Fruit fly (Drosophila melanogaster) whole organism, embryonic: ENCODE results near the gene CG43750.

Source experiments
- Adf1 ChIP-seq: fragments of 200-800 bp; sonication (Bioruptor generic); IDR thresholded peaks from 2 replicates; pipeline ENCODE4 v1.3.6; 2022; ENCODE audit warnings: missing biosample characterization, missing genetic modification characterization
- Aef1 ChIP-seq: fragments of 200-800 bp; sonication (Bioruptor generic); IDR thresholded peaks from 3 replicates; pipeline ENCODE4 v1.3.6; 2022; ENCODE audit warnings: missing biosample characterization, missing genetic modification characterization
- B-H1 ChIP-seq: fragments of 200-800 bp; sonication (Bioruptor generic); IDR thresholded peaks from 3 replicates; pipeline ENCODE4 v1.3.6; 2022; ENCODE audit warnings: missing biosample characterization, missing genetic modification characterization
- CG10543 ChIP-seq: fragments of 200-800 bp; sonication (Bioruptor generic); optimal IDR thresholded peaks from 3 replicates; lab custom pipeline; 2017; ENCODE audit warnings: missing biosample characterization, mild to moderate bottlenecking, missing genetic modification characterization, moderate library complexity
- CG11695 ChIP-seq: fragments of 200-800 bp; sonication (Bioruptor generic); IDR thresholded peaks from 3 replicates; pipeline ENCODE4 v1.3.6; 2022; ENCODE audit warnings: missing biosample characterization, missing genetic modification characterization
- CG11723 ChIP-seq: fragments of 200-800 bp; sonication (Bioruptor generic); optimal IDR thresholded peaks from 2 replicates; lab custom pipeline; 2017; ENCODE audit warnings: missing biosample characterization, mild to moderate bottlenecking, missing genetic modification characterization
- CG12769 ChIP-seq: fragments of 200-800 bp; sonication (Bioruptor generic); optimal IDR thresholded peaks from 2 replicates; lab custom pipeline; 2019; ENCODE audit warnings: missing biosample characterization, mild to moderate bottlenecking, missing genetic modification characterization, moderate library complexity
- CG13894 ChIP-seq: fragments of 200-800 bp; sonication (Bioruptor generic); optimal IDR thresholded peaks from 3 replicates; lab custom pipeline; 2018; ENCODE audit warnings: missing biosample characterization, mild to moderate bottlenecking, missing genetic modification characterization, moderate library complexity
- CG1602 ChIP-seq: fragments of 200-800 bp; sonication (Bioruptor generic); optimal IDR thresholded peaks from 3 replicates; lab custom pipeline; 2016; ENCODE audit warnings: missing biosample characterization, missing genetic modification characterization
- CG33213 ChIP-seq: fragments of 200-800 bp; sonication (Bioruptor generic); optimal IDR thresholded peaks from 3 replicates; lab custom pipeline; 2016; ENCODE audit warnings: missing biosample characterization, missing genetic modification characterization
- CG42726 ChIP-seq: fragments of 200-800 bp; sonication (Bioruptor generic); IDR thresholded peaks from 2 replicates; pipeline ENCODE4 v1.3.6; 2022; ENCODE audit warnings: missing biosample characterization, missing genetic modification characterization; ENCODE audit not compliant: partially characterized antibody
- CG4282 ChIP-seq: fragments of 200-800 bp; sonication (Bioruptor generic); optimal IDR thresholded peaks from 2 replicates; lab custom pipeline; 2016; ENCODE audit warnings: missing biosample characterization, missing genetic modification characterization
- CG4707 ChIP-seq: fragments of 200-800 bp; sonication (Bioruptor generic); optimal IDR thresholded peaks from 2 replicates; lab custom pipeline; 2018; ENCODE audit warnings: missing biosample characterization, mild to moderate bottlenecking, missing genetic modification characterization, moderate library complexity
- CG6175 ChIP-seq: fragments of 200-800 bp; sonication (Bioruptor generic); IDR thresholded peaks from 3 replicates; pipeline ENCODE4 v1.3.6; 2022; ENCODE audit warnings: missing biosample characterization, missing genetic modification characterization
- CG6254 ChIP-seq: fragments of 200-800 bp; sonication (Bioruptor generic); optimal IDR thresholded peaks from 3 replicates; lab custom pipeline; 2017; ENCODE audit warnings: mild to moderate bottlenecking, missing biosample characterization, missing genetic modification reagents, missing genetic modification characterization
- CG6765 ChIP-seq: fragments of 200-800 bp; sonication (Bioruptor generic); optimal IDR thresholded peaks from 3 replicates; lab custom pipeline; 2017; ENCODE audit warnings: missing biosample characterization, mild to moderate bottlenecking, missing genetic modification characterization
- CG6854 ChIP-seq: fragments of 200-800 bp; sonication (Bioruptor generic); optimal IDR thresholded peaks from 3 replicates; lab custom pipeline; 2017; ENCODE audit warnings: missing biosample characterization, mild to moderate bottlenecking, missing genetic modification characterization
- CG8478 ChIP-seq: fragments of >200 bp; optimal IDR thresholded peaks from 2 replicates; lab custom pipeline; 2018
- CG8924 ChIP-seq: fragments of 200-800 bp; optimal IDR thresholded peaks from 3 replicates; lab custom pipeline; 2019; ENCODE audit warnings: missing biosample characterization, mild to moderate bottlenecking, missing genetic modification characterization, moderate library complexity
- CG9437 ChIP-seq: fragments of 200-800 bp; sonication (Bioruptor generic); optimal IDR thresholded peaks from 2 replicates; lab custom pipeline; 2018; ENCODE audit warnings: missing biosample characterization, mild to moderate bottlenecking, missing genetic modification characterization
- CG9817 ChIP-seq: fragments of 200-800 bp; sonication (Bioruptor generic); optimal IDR thresholded peaks from 2 replicates; lab custom pipeline; 2018; ENCODE audit warnings: missing biosample characterization, mild to moderate bottlenecking, missing genetic modification characterization, moderate library complexity
- Deaf1 ChIP-seq: fragments of 200-800 bp; optimal IDR thresholded peaks from 3 replicates; lab custom pipeline; 2019; ENCODE audit warnings: missing biosample characterization, mild to moderate bottlenecking, missing genetic modification characterization, moderate library complexity
- HLH3B ChIP-seq: fragments of 200-800 bp; sonication (Bioruptor generic); IDR thresholded peaks from 2 replicates; pipeline ENCODE4 v1.3.6; 2022; ENCODE audit warnings: missing biosample characterization, missing genetic modification characterization
- Med ChIP-seq: fragments of 200-800 bp; sonication (Bioruptor generic); peaks from one replicate; lab custom pipeline; 2016; ENCODE audit warnings: missing biosample characterization, missing genetic modification characterization, mild to moderate bottlenecking, inconsistent platforms, moderate library complexity
- PHDP ChIP-seq: fragments of 200-800 bp; sonication (Bioruptor generic); optimal IDR thresholded peaks from 3 replicates; lab custom pipeline; 2018; ENCODE audit warnings: missing biosample characterization, mild to moderate bottlenecking, missing genetic modification characterization, moderate library complexity
- Poxn ChIP-seq: fragments of 200-800 bp; sonication (Bioruptor generic); IDR thresholded peaks from 2 replicates; pipeline ENCODE4 v1.3.6; 2022; ENCODE audit warnings: missing biosample characterization, missing genetic modification characterization
- Ravus ChIP-seq: fragments of 200-800 bp; sonication (Bioruptor generic); IDR thresholded peaks from 2 replicates; pipeline ENCODE4 v1.3.6; 2022; ENCODE audit warnings: missing biosample characterization, missing genetic modification characterization
- Trl ChIP-seq, 3 experiments: fragments of >200 bp in 2 of 3; fragments of 200-800 bp in 1 of 3; sonication (Bioruptor generic) in 1 of 3; optimal IDR thresholded peaks; 2 replicates in 1 of 3; 3 replicates in 2 of 3; lab custom pipeline; 2016 to 2017; ENCODE audit warnings: missing biosample characterization in 1 of 3, missing genetic modification characterization in 1 of 3
- YL-1 ChIP-seq: fragments of 200-800 bp; sonication (Bioruptor generic); optimal IDR thresholded peaks from 3 replicates; lab custom pipeline; 2017; ENCODE audit warnings: missing biosample characterization, mild to moderate bottlenecking, missing genetic modification characterization
- bbx ChIP-seq: fragments of 200-800 bp; sonication (Bioruptor generic); IDR thresholded peaks from 2 replicates; pipeline ENCODE4 v1.3.6; 2022; ENCODE audit warnings: missing biosample characterization, missing genetic modification characterization; ENCODE audit not compliant: partially characterized antibody
- cg ChIP-seq: fragments of 200-800 bp; sonication (Bioruptor generic); optimal IDR thresholded peaks from 3 replicates; lab custom pipeline; 2019; ENCODE audit warnings: missing biosample characterization, mild to moderate bottlenecking, missing genetic modification characterization, moderate library complexity
- crc ChIP-seq: fragments of 200-800 bp; sonication (Bioruptor generic); optimal IDR thresholded peaks from 2 replicates; lab custom pipeline; 2016; ENCODE audit warnings: missing biosample characterization, missing genetic modification characterization
- danr ChIP-seq: fragments of 200-800 bp; sonication (Bioruptor generic); IDR thresholded peaks from 2 replicates; pipeline ENCODE4 v1.3.6; 2022; ENCODE audit warnings: missing biosample characterization, missing genetic modification characterization
- h ChIP-seq: fragments of >200 bp; optimal IDR thresholded peaks from 2 replicates; lab custom pipeline; 2017
- insv ChIP-seq, 2 experiments: fragments of 200-800 bp; sonication (Bioruptor generic); optimal IDR thresholded peaks; 3 replicates each; lab custom pipeline; 2016 to 2018; ENCODE audit warnings: missing biosample characterization in 2 of 2, missing genetic modification characterization in 2 of 2
- nau ChIP-seq: fragments of 200-800 bp; sonication (Bioruptor generic); optimal IDR thresholded peaks from 3 replicates; lab custom pipeline; 2017; ENCODE audit warnings: missing biosample characterization, mild to moderate bottlenecking, missing genetic modification characterization, missing genetic modification reagents
- psq ChIP-seq: fragments of 200-800 bp; sonication (Bioruptor generic); optimal IDR thresholded peaks from 2 replicates; lab custom pipeline; 2017; ENCODE audit warnings: missing biosample characterization, missing genetic modification characterization
- sima ChIP-seq: fragments of 200-800 bp; sonication (Bioruptor generic); optimal IDR thresholded peaks from 2 replicates; lab custom pipeline; 2016; ENCODE audit warnings: missing biosample characterization, missing genetic modification characterization
- sob ChIP-seq: fragments of 200-800 bp; sonication (Bioruptor generic); IDR thresholded peaks from 2 replicates; pipeline ENCODE4 v1.3.6; 2022; ENCODE audit warnings: missing biosample characterization, missing genetic modification characterization
- sr ChIP-seq: fragments of 200-800 bp; sonication (Bioruptor generic); IDR thresholded peaks from 3 replicates; pipeline ENCODE4 v1.3.6; 2022; ENCODE audit warnings: missing biosample characterization, missing genetic modification characterization
- tin ChIP-seq: fragments of 200-800 bp; sonication (Bioruptor generic); optimal IDR thresholded peaks from 3 replicates; lab custom pipeline; 2016; ENCODE audit warnings: missing biosample characterization, missing genetic modification characterization

Gene CG43750

DNA sequence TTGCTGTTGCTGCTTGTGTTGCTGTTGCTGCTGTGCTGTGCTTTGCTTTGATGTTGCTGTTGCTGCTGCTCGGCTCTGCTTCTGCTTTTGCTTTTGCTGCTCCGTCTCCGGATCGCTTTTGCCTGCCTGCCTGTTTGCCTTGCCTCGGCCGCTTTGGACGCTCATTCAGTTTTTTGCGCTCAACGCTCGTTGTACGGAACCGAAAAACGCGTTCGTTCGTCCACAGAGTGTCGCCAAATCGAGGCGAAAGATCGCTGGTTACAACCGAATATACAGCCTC lies 37.7 kb upstream of the CG43750 start, which contains the start of gene dpp:
dpp (plus strand) TSS at position 164 of the 280 bp plus-strand sequence.
- TF ChIP-seq CG33213 (GFP tag; lab: Kevin White, UChicago): no peak
- no peak for TF ChIP-seq sr
- TF ChIP-seq CG10543 (GFP tag; lab: Kevin White, UChicago): no peak
- no peak for TF ChIP-seq CG1602
- no peak for TF ChIP-seq CG13894 (tag; lab: Kevin White, UChicago)
- no peak for TF ChIP-seq CG9817 (tag; lab: Kevin White, UChicago)
- peak; percentile 23 for TF ChIP-seq CG8478 (lab: Kevin White, UChicago)
- no peak for TF ChIP-seq Med (GFP tag; lab: Kevin White, UChicago)
- TF ChIP-seq h (lab: Kevin White, UChicago): no peak
- no peak for TF ChIP-seq tin
- TF ChIP-seq CG6765 (GFP tag; lab: Kevin White, UChicago): no peak
- TF ChIP-seq CG11695 (GFP tag; lab: Robert Waterston, UW): no peak
- peak in 1 of 2 experiments; percentile 22 for TF ChIP-seq Trl (optimal IDR thresholded peaks at IDR 0.05; lab: Kevin White, UChicago)
- TF ChIP-seq Trl (GFP tag; optimal IDR thresholded peaks at IDR 0.05; lab: Kevin White, UChicago): no peak
- peak; percentile 31; the same call in 1 of the 2 replicates for TF ChIP-seq sob (GFP tag; lab: Robert Waterston, UW)
- TF ChIP-seq HLH3B (GFP tag; lab: Robert Waterston, UW): no peak
- no peak for TF ChIP-seq CG11723
- TF ChIP-seq Adf1 (GFP tag; lab: Robert Waterston, UW): peak; percentile 39
- TF ChIP-seq CG6254: no peak
- no peak for TF ChIP-seq B-H1 (GFP tag; lab: Robert Waterston, UW)
- no peak for TF ChIP-seq CG6854 (GFP tag; lab: Kevin White, UChicago)
- TF ChIP-seq bbx (GFP tag; lab: Robert Waterston, UW): no peak
- TF ChIP-seq CG8924 (tag; lab: Kevin White, UChicago): no peak
- no peak for TF ChIP-seq sima (GFP tag; lab: Kevin White, UChicago)
- peak; percentile 84; the same call in 2 of the 3 replicates for TF ChIP-seq CG6175 (GFP tag; lab: Robert Waterston, UW)
- TF ChIP-seq danr (GFP tag; lab: Robert Waterston, UW): no peak
- no peak for TF ChIP-seq PHDP (tag; lab: Kevin White, UChicago)
- no peak for TF ChIP-seq CG4282 (GFP tag; lab: Kevin White, UChicago)
- no peak for TF ChIP-seq Ravus (GFP tag; lab: Robert Waterston, UW)
- TF ChIP-seq crc: no peak
- TF ChIP-seq CG9437: no peak
- no peak for TF ChIP-seq psq (GFP tag; lab: Kevin White, UChicago)
- TF ChIP-seq Deaf1 (tag; lab: Kevin White, UChicago): peak; percentile 44
- no peak for TF ChIP-seq YL-1 (GFP tag; lab: Kevin White, UChicago)
- no peak for TF ChIP-seq nau (GFP tag; lab: Kevin White, UChicago)
- TF ChIP-seq Poxn (GFP tag; lab: Robert Waterston, UW): no peak
- TF ChIP-seq insv (GFP tag; optimal IDR thresholded peaks at IDR 0.05; lab: Kevin White, UChicago): no peak
- TF ChIP-seq CG42726 (GFP tag; lab: Robert Waterston, UW): no peak
- TF ChIP-seq CG4707 (GFP tag; lab: Kevin White, UChicago): no peak
- TF ChIP-seq Aef1: 0 out of 3 replicates have a peak, but pooled peaks have one; percentile 15
- peak; percentile 11 for TF ChIP-seq cg (GFP tag; lab: Kevin White, UChicago)
- TF ChIP-seq CG12769 (tag; lab: Kevin White, UChicago): no peak
